Fruit fly (Drosophila melanogaster): ENCODE measurements around the gene PH4alphaPV.

Gene PH4alphaPV

dm6 chr3R:30603881-30604280, 44.5 kb downstream of the PH4alphaPV start, which contains the start of gene PH4alphaNE3:
Gene PH4alphaNE3, plus strand, starts transcription at chr3R:30604181.
- TF ChIP-seq toe (GFP tag; optimal IDR thresholded peaks at IDR 0.05) = no peak
- TF ChIP-seq tj (GFP tag; optimal IDR thresholded peaks at IDR 0.05) = no peak
- no peak for TF ChIP-seq Mnt (GFP tag; optimal IDR thresholded peaks at IDR 0.05)
- TF ChIP-seq CG14711 (tag; optimal IDR thresholded peaks at IDR 0.05) = no peak
- TF ChIP-seq bab1 (GFP tag; optimal IDR thresholded peaks at IDR 0.05) = no peak
- no peak for TF ChIP-seq Clk (GFP tag; optimal IDR thresholded peaks at IDR 0.05)
- TF ChIP-seq Hr96 (GFP tag; optimal IDR thresholded peaks at IDR 0.05) = no peak
- TF ChIP-seq CG1620 (GFP tag; optimal IDR thresholded peaks at IDR 0.05) = no peak
- TF ChIP-seq ovo (GFP tag; optimal IDR thresholded peaks at IDR 0.05) = no peak
- no peak for TF ChIP-seq CG7101 (tag; optimal IDR thresholded peaks at IDR 0.05)
- no peak for TF ChIP-seq CG5204 (GFP tag; optimal IDR thresholded peaks at IDR 0.05)
- TF ChIP-seq CG11617 (GFP tag; optimal IDR thresholded peaks at IDR 0.05) = no peak
- TF ChIP-seq kay (GFP tag; ENCODE audit: borderline replicate concordance) = no peak
- no peak for TF ChIP-seq cic (GFP tag; optimal IDR thresholded peaks at IDR 0.05)
- TF ChIP-seq Crg-1 (GFP tag; optimal IDR thresholded peaks at IDR 0.05) = no peak
- no peak for TF ChIP-seq cnc (optimal IDR thresholded peaks at IDR 0.05)
- no peak for TF ChIP-seq pad (GFP tag; optimal IDR thresholded peaks at IDR 0.05)
- no peak for TF ChIP-seq CG12768 (GFP tag; optimal IDR thresholded peaks at IDR 0.05)
- TF ChIP-seq CG7045 (GFP tag; optimal IDR thresholded peaks at IDR 0.05) = no peak

- TF ChIP-seq Clk (GFP tag; optimal IDR thresholded peaks at IDR 0.05) (peak; percentile 47), cic (GFP tag; optimal IDR thresholded peaks at IDR 0.05) (no peak), Hr96 (GFP tag; optimal IDR thresholded peaks at IDR 0.05) (peak; percentile 3), toe (GFP tag; optimal IDR thresholded peaks at IDR 0.05) (peak; percentile 65), CG7045 (GFP tag; optimal IDR thresholded peaks at IDR 0.05) (peak; percentile 34), CG12768 (GFP tag; optimal IDR thresholded peaks at IDR 0.05) (no peak), CG5204 (GFP tag; optimal IDR thresholded peaks at IDR 0.05) (peak; percentile 72), cnc (optimal IDR thresholded peaks at IDR 0.05) (no peak), CG7101 (tag; optimal IDR thresholded peaks at IDR 0.05) (peak; percentile 20), CG14711 (tag; optimal IDR thresholded peaks at IDR 0.05) (no peak), CG33017 (tag; optimal IDR thresholded peaks at IDR 0.05) (no peak), ovo (GFP tag; optimal IDR thresholded peaks at IDR 0.05) (peak; percentile 51), Mnt (GFP tag; optimal IDR thresholded peaks at IDR 0.05) (peak; percentile 11), bab1 (GFP tag; optimal IDR thresholded peaks at IDR 0.05) (peak; percentile 25), kay (GFP tag; ENCODE audit: borderline replicate concordance) (no peak), tj (GFP tag; optimal IDR thresholded peaks at IDR 0.05) (no peak), Crg-1 (GFP tag; optimal IDR thresholded peaks at IDR 0.05) (peak; percentile 31), CG1620 (GFP tag; optimal IDR thresholded peaks at IDR 0.05) (peak; percentile 49), CG11617 (GFP tag; optimal IDR thresholded peaks at IDR 0.05) (peak; percentile 28), pad (GFP tag; optimal IDR thresholded peaks at IDR 0.05) (peak; percentile 12)
Observed at dm6 chr3R:30601440-30602256, 46.7 kb downstream of the PH4alphaPV start, which contains the start of the genes CG2246 and CG31021. Gene CG2246, minus strand, starts transcription at chr3R:30601489. Gene CG31021, plus strand, starts transcription at chr3R:30602206.

dm6 chr3R:30600154-30601009, 48.0 kb downstream of the PH4alphaPV start:
- TF ChIP-seq tj (GFP tag; optimal IDR thresholded peaks at IDR 0.05) (peak; percentile 51), toe (GFP tag; optimal IDR thresholded peaks at IDR 0.05) (peak; percentile 52), CG7101 (tag; optimal IDR thresholded peaks at IDR 0.05) (peak; percentile 87), CG5204 (GFP tag; optimal IDR thresholded peaks at IDR 0.05) (peak; percentile 78), CG7045 (GFP tag; optimal IDR thresholded peaks at IDR 0.05) (peak; percentile 77), pad (GFP tag; optimal IDR thresholded peaks at IDR 0.05) (peak; percentile 27), CG12768 (GFP tag; optimal IDR thresholded peaks at IDR 0.05) (peak; percentile 72), CG33017 (tag; optimal IDR thresholded peaks at IDR 0.05) (peak; percentile 86), ovo (GFP tag; optimal IDR thresholded peaks at IDR 0.05) (no peak), cnc (optimal IDR thresholded peaks at IDR 0.05) (no peak), Clk (GFP tag; optimal IDR thresholded peaks at IDR 0.05) (peak; percentile 17), Crg-1 (GFP tag; optimal IDR thresholded peaks at IDR 0.05) (peak; percentile 2), CG14711 (tag; optimal IDR thresholded peaks at IDR 0.05) (peak; percentile 69), CG11617 (GFP tag; optimal IDR thresholded peaks at IDR 0.05) (peak; percentile 79), CG1620 (GFP tag; optimal IDR thresholded peaks at IDR 0.05) (peak; percentile 32), kay (GFP tag; ENCODE audit: borderline replicate concordance) (peak; percentile 87), Mnt (GFP tag; optimal IDR thresholded peaks at IDR 0.05) (peak; percentile 47), cic (GFP tag; optimal IDR thresholded peaks at IDR 0.05) (no peak), bab1 (GFP tag; optimal IDR thresholded peaks at IDR 0.05) (peak; percentile 82), Hr96 (GFP tag; optimal IDR thresholded peaks at IDR 0.05) (peak; percentile 72)

- TF ChIP-seq toe (GFP tag; optimal IDR thresholded peaks at IDR 0.05) (no peak), CG12768 (GFP tag; optimal IDR thresholded peaks at IDR 0.05) (no peak), CG14711 (tag; optimal IDR thresholded peaks at IDR 0.05) (no peak), CG7045 (GFP tag; optimal IDR thresholded peaks at IDR 0.05) (no peak), CG5204 (GFP tag; optimal IDR thresholded peaks at IDR 0.05) (no peak), cic (GFP tag; optimal IDR thresholded peaks at IDR 0.05) (no peak), cnc (optimal IDR thresholded peaks at IDR 0.05) (no peak), pad (GFP tag; optimal IDR thresholded peaks at IDR 0.05) (peak; percentile 52), ovo (GFP tag; optimal IDR thresholded peaks at IDR 0.05) (no peak), CG1620 (GFP tag; optimal IDR thresholded peaks at IDR 0.05) (no peak), bab1 (GFP tag; optimal IDR thresholded peaks at IDR 0.05) (no peak), Hr96 (GFP tag; optimal IDR thresholded peaks at IDR 0.05) (no peak), tj (GFP tag; optimal IDR thresholded peaks at IDR 0.05) (no peak), CG11617 (GFP tag; optimal IDR thresholded peaks at IDR 0.05) (no peak), kay (GFP tag; ENCODE audit: borderline replicate concordance) (peak; percentile 64), Crg-1 (GFP tag; optimal IDR thresholded peaks at IDR 0.05) (no peak), Mnt (GFP tag; optimal IDR thresholded peaks at IDR 0.05) (peak; percentile 49), CG33017 (tag; optimal IDR thresholded peaks at IDR 0.05) (no peak)
Observed at dm6 chr3R:30599404-30599980, 48.9 kb downstream of the PH4alphaPV start.
